Worm (Caenorhabditis elegans): ENCODE measurements around the gene ZK1307.7.

DNA sequence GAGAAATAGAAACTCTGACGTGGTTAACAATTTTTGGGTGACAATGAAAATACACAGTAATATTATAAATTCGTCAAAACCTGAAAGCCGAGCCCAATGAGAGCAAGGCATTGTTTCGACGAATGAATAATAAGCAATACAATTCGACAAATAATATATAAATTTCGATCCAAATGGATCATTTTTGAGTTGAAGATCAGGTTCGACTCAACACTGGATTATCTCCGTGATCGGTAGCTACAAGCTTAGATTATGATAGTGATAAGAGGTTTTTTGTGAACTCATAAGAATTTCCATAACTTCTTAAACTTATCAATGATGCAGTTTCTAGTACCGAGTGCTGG lies 18.5 kb upstream of the ZK1307.7 start:
- no peak for TF ChIP-seq ama-1 (optimal IDR thresholded peaks at IDR 0.05)
- no peak for TF ChIP-seq ttx-3 (tag; optimal IDR thresholded peaks at IDR 0.05)
- no peak for TF ChIP-seq unc-3 (GFP tag; conservative IDR thresholded peaks at IDR 0.05)
- TF ChIP-seq unc-3 (tag; optimal IDR thresholded peaks at IDR 0.05), result no peak
- TF ChIP-seq ceh-22 (tag; optimal IDR thresholded peaks at IDR 0.05), result no peak
- no peak for TF ChIP-seq pha-4 (tag; optimal IDR thresholded peaks at IDR 0.05)
- no peak for TF ChIP-seq T23F11.4 (GFP tag; optimal IDR thresholded peaks at IDR 0.05)
- TF ChIP-seq ets-4 (tag; optimal IDR thresholded peaks at IDR 0.05), result no peak
- no peak for TF ChIP-seq fax-1 (tag; optimal IDR thresholded peaks at IDR 0.05)
- TF ChIP-seq npax-4 (tag; optimal IDR thresholded peaks at IDR 0.05), result no peak
- TF ChIP-seq ahr-1 (tag; optimal IDR thresholded peaks at IDR 0.05), result no peak
- no peak for TF ChIP-seq pros-1 (tag; optimal IDR thresholded peaks at IDR 0.05)
- TF ChIP-seq ceh-14 (tag; optimal IDR thresholded peaks at IDR 0.05), result no peak
- no peak for TF ChIP-seq nfya-1 (tag; optimal IDR thresholded peaks at IDR 0.05)
- no peak for TF ChIP-seq lim-6 (tag; optimal IDR thresholded peaks at IDR 0.05)
